Worm (Caenorhabditis elegans) whole organism, L3 larva: ENCODE data around the gene srm-4.
A peak's percentile ranks its signal among the peaks of the same experiment; 100 is the strongest.

ENCODE experiments used
- R02D3.7 ChIP-seq: fragments of 150-350 bp; optimal IDR thresholded peaks from 2 replicates; lab custom pipeline; 2014; ENCODE audit warnings: missing biosample characterization, missing genetic modification characterization
- aly-2 ChIP-seq: fragments of 150-350 bp; optimal IDR thresholded peaks from 2 replicates; lab custom pipeline; 2014; ENCODE audit warnings: missing biosample characterization, missing genetic modification characterization
- ceh-16 ChIP-seq: sonication (generic microtip); optimal IDR thresholded peaks from 2 replicates; lab custom pipeline; 2017; ENCODE audit warnings: missing biosample characterization, missing genetic modification characterization
- ceh-28 ChIP-seq: fragments of 150-350 bp; optimal IDR thresholded peaks from 2 replicates; lab custom pipeline; 2014; ENCODE audit warnings: missing biosample characterization, missing genetic modification reagents, missing genetic modification characterization
- ceh-82 ChIP-seq: fragments of 150-350 bp; optimal IDR thresholded peaks from 2 replicates; lab custom pipeline; 2014; ENCODE audit warnings: missing biosample characterization, missing genetic modification characterization
- ceh-9 ChIP-seq: sonication (generic microtip); optimal IDR thresholded peaks from 2 replicates; lab custom pipeline; 2018; ENCODE audit warnings: missing biosample characterization, missing genetic modification characterization
- daf-12 ChIP-seq: fragments of 150-350 bp; optimal IDR thresholded peaks from 2 replicates; lab custom pipeline; 2014; ENCODE audit warnings: missing biosample characterization, missing genetic modification reagents, missing genetic modification characterization
- egl-27 ChIP-seq: sonication (generic microtip); optimal IDR thresholded peaks from 4 replicates; lab custom pipeline; 2017; ENCODE audit warnings: missing biosample characterization, missing genetic modification reagents, missing genetic modification characterization
- egl-5 ChIP-seq: fragments of 150-350 bp; optimal IDR thresholded peaks from 2 replicates; lab custom pipeline; 2017; ENCODE audit warnings: missing biosample characterization, missing genetic modification reagents, missing genetic modification characterization, inconsistent platforms
- elt-1 ChIP-seq: fragments of 150-350 bp; optimal IDR thresholded peaks from 2 replicates; lab custom pipeline; 2014; ENCODE audit warnings: missing biosample characterization, missing genetic modification characterization
- elt-2 ChIP-seq: sonication (generic microtip); optimal IDR thresholded peaks from 2 replicates; lab custom pipeline; 2016; ENCODE audit warnings: missing genetic modification reagents, mild to moderate bottlenecking, missing genetic modification characterization, missing compliant biosample characterization
- eor-1 ChIP-seq, 2 experiments: fragments of 150-350 bp; optimal IDR thresholded peaks; 2 replicates each; lab custom pipeline; 2014 to 2018; ENCODE audit warnings: missing biosample characterization in 2 of 2, missing genetic modification characterization in 2 of 2
- fkh-10 ChIP-seq: sonication (generic microtip); optimal IDR thresholded peaks from 2 replicates; lab custom pipeline; 2017; ENCODE audit warnings: missing biosample characterization, missing genetic modification reagents, missing genetic modification characterization
- fkh-2 ChIP-seq: fragments of 150-350 bp; optimal IDR thresholded peaks from 2 replicates; lab custom pipeline; 2014; ENCODE audit warnings: missing biosample characterization, missing genetic modification reagents, missing genetic modification characterization
- hmg-11 ChIP-seq: sonication (generic microtip); optimal IDR thresholded peaks from 2 replicates; lab custom pipeline; 2016; ENCODE audit warnings: missing genetic modification characterization, missing compliant biosample characterization
- jun-1 ChIP-seq: fragments of 150-350 bp; optimal IDR thresholded peaks from 2 replicates; lab custom pipeline; 2014; ENCODE audit warnings: missing biosample characterization, missing genetic modification reagents, missing genetic modification characterization
- lin-15B ChIP-seq: fragments of 150-350 bp; optimal IDR thresholded peaks from 2 replicates; lab custom pipeline; 2014; ENCODE audit warnings: missing biosample characterization, missing genetic modification characterization
- lin-39 ChIP-seq: fragments of 150-350 bp; optimal IDR thresholded peaks from 2 replicates; lab custom pipeline; 2018; ENCODE audit warnings: missing biosample characterization, missing genetic modification reagents, missing genetic modification characterization
- lsy-12 ChIP-seq: sonication (generic microtip); optimal IDR thresholded peaks from 2 replicates; lab custom pipeline; 2016; ENCODE audit warnings: mild to moderate bottlenecking, missing genetic modification characterization, missing compliant biosample characterization
- mdl-1 ChIP-seq: fragments of 150-350 bp; optimal IDR thresholded peaks from 2 replicates; lab custom pipeline; 2014; ENCODE audit warnings: missing biosample characterization, missing genetic modification characterization
- nfya-1 ChIP-seq: sonication (generic microtip); optimal IDR thresholded peaks from 2 replicates; lab custom pipeline; 2017; ENCODE audit warnings: missing genetic modification characterization, mild to moderate bottlenecking, missing compliant biosample characterization, antibody characterized with exemption, moderate library complexity; ENCODE audit not compliant: insufficient read depth
- nhr-11 ChIP-seq: fragments of 150-350 bp; optimal IDR thresholded peaks from 2 replicates; lab custom pipeline; 2014; ENCODE audit warnings: missing biosample characterization, missing genetic modification characterization
- nhr-12 ChIP-seq: fragments of 150-350 bp; optimal IDR thresholded peaks from 2 replicates; lab custom pipeline; 2014; ENCODE audit warnings: missing biosample characterization, missing genetic modification characterization
- nhr-23 ChIP-seq: fragments of 150-350 bp; optimal IDR thresholded peaks from 2 replicates; lab custom pipeline; 2014; ENCODE audit warnings: missing biosample characterization, missing genetic modification reagents, missing genetic modification characterization
- nhr-25 ChIP-seq: sonication (generic microtip); optimal IDR thresholded peaks from 2 replicates; lab custom pipeline; 2017; ENCODE audit warnings: missing biosample characterization, missing genetic modification characterization
- nhr-43 ChIP-seq: sonication (generic microtip); optimal IDR thresholded peaks from 2 replicates; lab custom pipeline; 2016; ENCODE audit warnings: mild to moderate bottlenecking, missing genetic modification characterization, missing compliant biosample characterization; ENCODE audit not compliant: poor library complexity, severe bottlenecking
- nhr-67 ChIP-seq: fragments of 150-350 bp; optimal IDR thresholded peaks from 2 replicates; lab custom pipeline; 2014; ENCODE audit warnings: missing biosample characterization, missing genetic modification characterization
- nhr-76 ChIP-seq: fragments of 150-350 bp; sonication (generic microtip); optimal IDR thresholded peaks from 5 replicates; lab custom pipeline; 2014; ENCODE audit warnings: missing biosample characterization, missing genetic modification characterization
- nhr-77 ChIP-seq: fragments of 150-350 bp; optimal IDR thresholded peaks from 2 replicates; lab custom pipeline; 2014; ENCODE audit warnings: missing biosample characterization, missing genetic modification characterization
- pha-4 ChIP-seq: fragments of 150-350 bp; optimal IDR thresholded peaks from 2 replicates; lab custom pipeline; 2014; ENCODE audit warnings: missing biosample characterization, missing genetic modification reagents, missing genetic modification characterization
- pqm-1 ChIP-seq: fragments of 150-350 bp; optimal IDR thresholded peaks from 2 replicates; lab custom pipeline; 2017; ENCODE audit warnings: missing biosample characterization, missing genetic modification characterization, inconsistent platforms
- sea-2 ChIP-seq: fragments of 150-350 bp; sonication (generic microtip); optimal IDR thresholded peaks from 4 replicates; lab custom pipeline; 2014; ENCODE audit warnings: missing biosample characterization, missing genetic modification reagents, missing genetic modification characterization
- skn-1 ChIP-seq: fragments of 150-350 bp; optimal IDR thresholded peaks from 2 replicates; lab custom pipeline; 2014; ENCODE audit warnings: missing biosample characterization, missing genetic modification characterization
- snpc-4 ChIP-seq: fragments of 150-350 bp; optimal IDR thresholded peaks from 2 replicates; lab custom pipeline; 2014; ENCODE audit warnings: missing biosample characterization, missing genetic modification characterization
- tbx-2 ChIP-seq: sonication (generic microtip); optimal IDR thresholded peaks from 2 replicates; lab custom pipeline; 2016; ENCODE audit warnings: mild to moderate bottlenecking, missing genetic modification characterization, missing compliant biosample characterization
- unc-62 ChIP-seq: fragments of 150-350 bp; sonication (generic microtip); optimal IDR thresholded peaks from 4 replicates; lab custom pipeline; 2014; ENCODE audit warnings: missing biosample characterization, missing genetic modification reagents, missing genetic modification characterization
- zag-1 ChIP-seq: fragments of 150-350 bp; optimal IDR thresholded peaks from 2 replicates; lab custom pipeline; 2014; ENCODE audit warnings: missing biosample characterization, missing genetic modification characterization
- ztf-11 ChIP-seq: fragments of 150-350 bp; optimal IDR thresholded peaks from 2 replicates; lab custom pipeline; 2014; ENCODE audit warnings: missing biosample characterization, missing genetic modification characterization
- ztf-4 ChIP-seq: fragments of 150-350 bp; optimal IDR thresholded peaks from 2 replicates; lab custom pipeline; 2014; ENCODE audit warnings: missing biosample characterization, missing genetic modification characterization

srm-4 gene

ce11 chrV:14331477-14331876, 1.7 kb upstream of the srm-4 start, which contains the start of gene F47B8.8:
Gene F47B8.8 (plus strand): TSS chrV:14331733.
- TF ChIP-seq nhr-25 (peak; percentile 4), fkh-10 (GFP tag; lab: Kevin White, UChicago) (no peak)

ce11 chrV:14334901-14335300, 1.7 kb downstream of the srm-4 start, which contains the start of gene srm-5:
Gene srm-5 (plus strand): TSS chrV:14335201.
- no peak for TF ChIP-seq nhr-43 (tag; lab: Kevin White, UChicago)
- no peak for TF ChIP-seq nhr-76 (tag; lab: Kevin White, UChicago)
- TF ChIP-seq tbx-2 (tag; lab: Kevin White, UChicago): no peak
- no peak for TF ChIP-seq ceh-16 (tag; lab: Kevin White, UChicago)
- no peak for TF ChIP-seq nhr-23
- TF ChIP-seq nhr-77 (tag; lab: Kevin White, UChicago): no peak
- TF ChIP-seq nhr-12 (tag; lab: Kevin White, UChicago): no peak
- TF ChIP-seq ceh-82: no peak
- no peak for TF ChIP-seq aly-2 (tag; lab: Kevin White, UChicago)
- TF ChIP-seq skn-1 (tag; lab: Kevin White, UChicago): no peak
- TF ChIP-seq egl-27 (tag; lab: Kevin White, UChicago): no peak

- TF ChIP-seq nhr-43 (tag; lab: Kevin White, UChicago) (no peak), egl-5 (tag; lab: Kevin White, UChicago) (no peak), lsy-12 (tag; lab: Kevin White, UChicago) (no peak), nhr-76 (tag; lab: Kevin White, UChicago) (no peak), pha-4 (tag; lab: Kevin White, UChicago) (no peak), lin-39 (tag; lab: Kevin White, UChicago) (no peak), eor-1 (tag; optimal IDR thresholded peaks at IDR 0.05; lab: Kevin White, UChicago) (no peak), ceh-9 (no peak), sea-2 (GFP tag; lab: Kevin White, UChicago) (no peak), fkh-2 (no peak), ztf-11 (tag; lab: Kevin White, UChicago) (no peak), aly-2 (tag; lab: Kevin White, UChicago) (no peak), mdl-1 (tag; lab: Kevin White, UChicago) (no peak)
Measured at ce11 chrV:14336655-14337054, 3.4 kb downstream of the srm-4 start, which contains the start of gene srm-6. Gene srm-6 (plus strand): TSS chrV:14336955.

- no peak for TF ChIP-seq snpc-4 (tag; lab: Kevin White, UChicago)
- no peak for TF ChIP-seq egl-5 (tag; lab: Kevin White, UChicago)
- no peak for TF ChIP-seq elt-2 (tag; lab: Kevin White, UChicago)
- TF ChIP-seq elt-1: no peak
- TF ChIP-seq sea-2 (GFP tag; lab: Kevin White, UChicago): no peak
- no peak for TF ChIP-seq lin-15B
- TF ChIP-seq pqm-1 (tag; lab: Kevin White, UChicago): no peak
- TF ChIP-seq ztf-4 (tag; lab: Kevin White, UChicago): no peak
Measured at ce11 chrV:14341672-14342071, 8.5 kb downstream of the srm-4 start, which contains the start of gene F47B8.10. Gene F47B8.10 (plus strand): TSS chrV:14341972.

DNA sequence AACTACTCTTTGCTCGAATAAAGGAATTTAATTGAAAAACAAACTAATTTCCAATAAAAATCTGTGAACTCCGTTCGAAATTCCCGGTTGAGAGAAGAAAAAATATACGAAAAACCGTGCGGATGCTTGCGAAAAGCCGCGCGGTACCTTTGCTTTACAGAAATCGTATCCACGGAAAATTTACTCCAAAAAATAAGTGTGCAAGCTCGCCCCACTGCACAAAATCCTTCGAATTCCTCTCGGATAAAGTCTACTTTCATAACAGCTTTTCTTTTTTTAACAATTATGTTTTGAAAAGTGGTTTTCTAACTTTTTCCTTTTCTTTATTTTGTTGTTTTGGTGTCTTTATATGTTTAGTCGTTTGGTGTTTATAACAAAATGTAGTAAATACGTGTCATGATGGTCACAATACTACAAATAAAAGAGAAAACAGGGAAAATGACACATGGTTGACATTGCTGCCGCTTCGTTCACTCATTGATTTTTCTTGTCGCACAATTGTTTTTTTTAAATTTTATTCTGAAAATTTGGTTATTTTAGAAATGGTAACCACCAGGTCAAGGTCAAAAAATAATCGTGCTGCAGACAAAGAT, 14.1 kb downstream of the srm-4 start, which contains the start of gene cept-2:
TSS of gene cept-2 (plus strand) at position 533 of the 593 bp plus-strand sequence.
- peak; percentile 76 for TF ChIP-seq ceh-28 (tag; lab: Kevin White, UChicago)
- TF ChIP-seq snpc-4 (tag; lab: Kevin White, UChicago): peak; percentile 92
- peak; percentile 34 for TF ChIP-seq mdl-1 (tag; lab: Kevin White, UChicago)
- peak; percentile 82 for TF ChIP-seq ceh-82
- TF ChIP-seq pha-4 (tag; lab: Kevin White, UChicago): peak; percentile 95
- TF ChIP-seq nhr-43 (tag; lab: Kevin White, UChicago): peak; percentile 93
- no peak for TF ChIP-seq nhr-67 (tag; lab: Kevin White, UChicago)
- TF ChIP-seq hmg-11: no peak
- TF ChIP-seq eor-1 (tag; optimal IDR thresholded peaks at IDR 0.05; lab: Kevin White, UChicago): no peak
- no peak for TF ChIP-seq ztf-11 (tag; lab: Kevin White, UChicago)
- peak; percentile 63 for TF ChIP-seq unc-62 (GFP tag; lab: Kevin White, UChicago)
- peak; percentile 95 for TF ChIP-seq nfya-1 (tag; lab: Kevin White, UChicago)
- TF ChIP-seq R02D3.7 (tag; lab: Kevin White, UChicago): peak; percentile 85
- peak; percentile 88 for TF ChIP-seq lin-39 (tag; lab: Kevin White, UChicago)
- TF ChIP-seq elt-2 (tag; lab: Kevin White, UChicago): no peak
- peak; percentile 55 for TF ChIP-seq daf-12 (tag; lab: Kevin White, UChicago)
- no peak for TF ChIP-seq zag-1 (tag; lab: Kevin White, UChicago)
- TF ChIP-seq lin-15B: peak; percentile 66
- peak; percentile 62 for TF ChIP-seq elt-1
- TF ChIP-seq ceh-9: no peak
- no peak for TF ChIP-seq fkh-2
- TF ChIP-seq egl-5 (tag; lab: Kevin White, UChicago): peak; percentile 93
- TF ChIP-seq nhr-11 (tag; lab: Kevin White, UChicago): peak; percentile 68
- peak; percentile 75 for TF ChIP-seq tbx-2 (tag; lab: Kevin White, UChicago)
- TF ChIP-seq nhr-25: peak; percentile 83
- peak; percentile 56 for TF ChIP-seq skn-1 (tag; lab: Kevin White, UChicago)
- TF ChIP-seq jun-1: peak; percentile 78
- TF ChIP-seq sea-2 (GFP tag; lab: Kevin White, UChicago): no peak
- peak; percentile 82 for TF ChIP-seq lsy-12 (tag; lab: Kevin White, UChicago)
- no peak for TF ChIP-seq egl-27 (tag; lab: Kevin White, UChicago)
- TF ChIP-seq nhr-23: peak; percentile 97
- peak; percentile 78 for TF ChIP-seq nhr-77 (tag; lab: Kevin White, UChicago)
- TF ChIP-seq ceh-16 (tag; lab: Kevin White, UChicago): no peak
- peak; percentile 20 for TF ChIP-seq pqm-1 (tag; lab: Kevin White, UChicago)
